Worm (Caenorhabditis elegans): ENCODE data around the gene mrpl-22.

- TF ChIP-seq nhr-76 (tag; optimal IDR thresholded peaks at IDR 0.05): no peak
- TF ChIP-seq C04F5.9 (tag; optimal IDR thresholded peaks at IDR 0.05): no peak
- TF ChIP-seq elt-2 (tag; optimal IDR thresholded peaks at IDR 0.05): no peak
- no peak for TF ChIP-seq ama-1 (optimal IDR thresholded peaks at IDR 0.05)
- TF ChIP-seq nhr-28 (tag; optimal IDR thresholded peaks at IDR 0.05): no peak
- TF ChIP-seq nhr-77 (tag; optimal IDR thresholded peaks at IDR 0.05): no peak
- no peak for TF ChIP-seq zag-1 (tag; optimal IDR thresholded peaks at IDR 0.05)
- TF ChIP-seq unc-62 (GFP tag; optimal IDR thresholded peaks at IDR 0.05): no peak
- TF ChIP-seq ceh-82 (tag; optimal IDR thresholded peaks at IDR 0.05): no peak
- no peak for TF ChIP-seq ztf-4 (tag; optimal IDR thresholded peaks at IDR 0.05)
- TF ChIP-seq dpl-1 (GFP tag; optimal IDR thresholded peaks at IDR 0.05): no peak
- no peak for TF ChIP-seq lsy-2 (tag; optimal IDR thresholded peaks at IDR 0.05)
- TF ChIP-seq nhr-12 (tag; optimal IDR thresholded peaks at IDR 0.05): no peak
- TF ChIP-seq nhr-237 (tag; optimal IDR thresholded peaks at IDR 0.05): no peak
Observed at ce11 chrIII:10612333-10612732, 2.9 kb upstream of the mrpl-22 start, which contains the start of gene Y39A1A.24.

Measured in whole organism, L1 larva.